Worm (Caenorhabditis elegans) whole organism, late embryonic: ENCODE data around the gene cest-5.2.

Experiments used
- F13H6.1 ChIP-seq: sonication (generic microtip); optimal IDR thresholded peaks from 2 replicates; lab custom pipeline; 2016; ENCODE audit warnings: missing genetic modification characterization, missing compliant biosample characterization
- K02D7.2 ChIP-seq: sonication (generic microtip); optimal IDR thresholded peaks from 2 replicates; lab custom pipeline; 2017; ENCODE audit warnings: mild to moderate bottlenecking, missing genetic modification characterization, missing compliant biosample characterization
- K09A11.1 ChIP-seq: sonication (generic microtip); optimal IDR thresholded peaks from 2 replicates; lab custom pipeline; 2017; ENCODE audit warnings: antibody characterized with exemption, mild to moderate bottlenecking, missing genetic modification characterization, missing compliant biosample characterization; ENCODE audit not compliant: insufficient read depth
- ama-1 ChIP-seq: fragments of 150-350 bp; optimal IDR thresholded peaks from 2 replicates; lab custom pipeline; 2014
- ceh-18 ChIP-seq: sonication (generic microtip); optimal IDR thresholded peaks from 2 replicates; lab custom pipeline; 2016; ENCODE audit warnings: missing genetic modification characterization, missing compliant biosample characterization
- ceh-22 ChIP-seq: sonication (generic microtip); optimal IDR thresholded peaks from 2 replicates; lab custom pipeline; 2017; ENCODE audit warnings: missing biosample characterization, missing genetic modification characterization
- ceh-30 ChIP-seq: fragments of 150-350 bp; optimal IDR thresholded peaks from 2 replicates; lab custom pipeline; 2014; ENCODE audit warnings: missing biosample characterization, missing genetic modification characterization
- ceh-31 ChIP-seq: sonication (generic microtip); optimal IDR thresholded peaks from 2 replicates; lab custom pipeline; 2016; ENCODE audit warnings: missing genetic modification characterization, missing compliant biosample characterization
- ceh-34 ChIP-seq: sonication (generic microtip); optimal IDR thresholded peaks from 2 replicates; lab custom pipeline; 2016; ENCODE audit warnings: mild to moderate bottlenecking, missing genetic modification characterization, missing compliant biosample characterization
- ceh-45 ChIP-seq: fragments of 200-800 bp; sonication (Bioruptor generic); IDR thresholded peaks from 2 replicates; pipeline ENCODE4 v1.3.6; 2022; ENCODE audit warnings: missing genetic modification reagents, missing genetic modification characterization, missing compliant biosample characterization
- che-1 ChIP-seq: sonication (generic microtip); optimal IDR thresholded peaks from 2 replicates; lab custom pipeline; 2016; ENCODE audit warnings: mild to moderate bottlenecking, missing genetic modification characterization, missing compliant biosample characterization
- dve-1 ChIP-seq: sonication (generic microtip); optimal IDR thresholded peaks from 2 replicates; lab custom pipeline; 2017; ENCODE audit warnings: antibody characterized with exemption, mild to moderate bottlenecking, missing genetic modification characterization, missing compliant biosample characterization
- ets-4 ChIP-seq: sonication (generic microtip); optimal IDR thresholded peaks from 2 replicates; lab custom pipeline; 2016; ENCODE audit warnings: missing genetic modification characterization, missing compliant biosample characterization
- fkh-10 ChIP-seq: fragments of 150-350 bp; optimal IDR thresholded peaks from 2 replicates; lab custom pipeline; 2014; ENCODE audit warnings: missing biosample characterization, missing genetic modification reagents, missing genetic modification characterization
- fkh-6 ChIP-seq: sonication (generic microtip); optimal IDR thresholded peaks from 2 replicates; lab custom pipeline; 2016; ENCODE audit warnings: missing genetic modification characterization, missing compliant biosample characterization
- gmeb-2 ChIP-seq: sonication (generic microtip); optimal IDR thresholded peaks from 2 replicates; lab custom pipeline; 2016; ENCODE audit warnings: missing genetic modification characterization, inconsistent platforms, missing compliant biosample characterization
- hlh-15 ChIP-seq: sonication (generic microtip); optimal IDR thresholded peaks from 2 replicates; lab custom pipeline; 2016; ENCODE audit warnings: missing genetic modification characterization, missing compliant biosample characterization
- lim-6 ChIP-seq: sonication (generic microtip); optimal IDR thresholded peaks from 2 replicates; lab custom pipeline; 2016; ENCODE audit warnings: missing genetic modification characterization, missing compliant biosample characterization
- lin-11 ChIP-seq: fragments of 200-800 bp; sonication (Bioruptor generic); optimal IDR thresholded peaks from 2 replicates; lab custom pipeline; 2018; ENCODE audit warnings: mild to moderate bottlenecking, missing genetic modification characterization, missing compliant biosample characterization
- madf-2 ChIP-seq: sonication (generic microtip); optimal IDR thresholded peaks from 2 replicates; lab custom pipeline; 2017; ENCODE audit warnings: missing genetic modification characterization, missing compliant biosample characterization
- nfya-1 ChIP-seq: sonication (generic microtip); optimal IDR thresholded peaks from 2 replicates; lab custom pipeline; 2017; ENCODE audit warnings: missing genetic modification characterization, mild to moderate bottlenecking, missing compliant biosample characterization, antibody characterized with exemption, moderate library complexity
- nhr-11 ChIP-seq: fragments of 150-350 bp; optimal IDR thresholded peaks from 2 replicates; lab custom pipeline; 2014; ENCODE audit warnings: missing biosample characterization, missing genetic modification characterization
- nhr-232 ChIP-seq: sonication (generic microtip); optimal IDR thresholded peaks from 2 replicates; lab custom pipeline; 2016; ENCODE audit warnings: missing genetic modification characterization, missing compliant biosample characterization
- npax-4 ChIP-seq: sonication (generic microtip); optimal IDR thresholded peaks from 2 replicates; lab custom pipeline; 2016; ENCODE audit warnings: missing genetic modification characterization, missing compliant biosample characterization
- pax-1 ChIP-seq: fragments of 150-350 bp; optimal IDR thresholded peaks from 2 replicates; lab custom pipeline; 2014; ENCODE audit warnings: missing biosample characterization, missing genetic modification characterization
- pha-4 ChIP-seq: fragments of 150-350 bp; optimal IDR thresholded peaks from 2 replicates; lab custom pipeline; 2018; ENCODE audit warnings: missing biosample characterization, missing genetic modification reagents, missing genetic modification characterization
- pqm-1 ChIP-seq: sonication (generic microtip); optimal IDR thresholded peaks from 2 replicates; lab custom pipeline; 2016; ENCODE audit warnings: missing genetic modification characterization, missing compliant biosample characterization
- pros-1 ChIP-seq: fragments of 150-350 bp; optimal IDR thresholded peaks from 2 replicates; lab custom pipeline; 2014; ENCODE audit warnings: missing biosample characterization, missing genetic modification reagents, missing genetic modification characterization
- ref-2 ChIP-seq: sonication (generic microtip); optimal IDR thresholded peaks from 2 replicates; lab custom pipeline; 2016; ENCODE audit warnings: missing genetic modification characterization, missing compliant biosample characterization
- rnt-1 ChIP-seq: sonication (generic microtip); optimal IDR thresholded peaks from 2 replicates; lab custom pipeline; 2016; ENCODE audit warnings: missing genetic modification characterization, missing compliant biosample characterization
- sdc-2 ChIP-seq: sonication (generic microtip); optimal IDR thresholded peaks from 2 replicates; lab custom pipeline; 2016; ENCODE audit warnings: missing genotype, missing genetic modification characterization, missing compliant biosample characterization
- tbx-2 ChIP-seq: sonication (generic microtip); optimal IDR thresholded peaks from 2 replicates; lab custom pipeline; 2016; ENCODE audit warnings: missing genetic modification characterization, missing compliant biosample characterization
- ttx-3 ChIP-seq: sonication (generic microtip); optimal IDR thresholded peaks from 2 replicates; lab custom pipeline; 2016; ENCODE audit warnings: missing genetic modification reagents, missing genetic modification characterization, missing compliant biosample characterization
- unc-55 ChIP-seq: sonication (generic microtip); optimal IDR thresholded peaks from 2 replicates; lab custom pipeline; 2017; ENCODE audit warnings: missing biosample characterization, missing genetic modification reagents, missing genetic modification characterization
- zip-5 ChIP-seq: sonication (generic microtip); optimal IDR thresholded peaks from 2 replicates; lab custom pipeline; 2016; ENCODE audit warnings: missing genetic modification characterization, missing compliant biosample characterization
- ztf-16 ChIP-seq: sonication (generic microtip); optimal IDR thresholded peaks from 2 replicates; lab custom pipeline; 2017; ENCODE audit warnings: missing genetic modification characterization, missing compliant biosample characterization

Gene cest-5.2

DNA sequence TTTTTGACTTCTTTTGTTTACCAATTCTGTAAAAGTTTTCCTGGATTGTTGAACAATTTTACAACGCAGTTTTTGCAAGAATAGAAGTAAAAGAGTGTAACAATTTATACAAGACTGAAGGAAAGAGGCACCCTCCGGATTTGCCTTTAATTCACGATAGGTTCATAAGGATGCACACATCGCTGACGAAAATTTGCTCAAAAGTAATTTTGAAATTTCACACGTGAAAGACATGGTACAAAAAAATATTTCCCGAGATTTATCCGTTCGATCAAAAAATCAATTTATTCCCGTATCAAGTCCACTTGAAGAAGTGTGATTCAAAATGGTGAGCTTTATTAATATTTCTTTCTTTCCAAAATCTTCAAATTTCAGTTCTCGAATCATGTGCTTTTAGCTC lies 49.8 kb downstream of the cest-5.2 start, which contains the start of gene C43G2.3:
Gene C43G2.3 (plus strand): TSS at position 301 of the 400 bp plus-strand sequence.
- TF ChIP-seq K02D7.2 (tag; lab: Kevin White, UChicago) (no peak), dve-1 (tag; lab: Kevin White, UChicago) (no peak), zip-5 (no peak), ttx-3 (tag; lab: Kevin White, UChicago) (no peak), sdc-2 (tag; lab: Kevin White, UChicago) (no peak), madf-2 (tag; lab: Kevin White, UChicago) (no peak), ama-1 (lab: Kevin White, UChicago) (no peak), pax-1 (tag; lab: Kevin White, UChicago) (no peak), nhr-232 (tag; lab: Kevin White, UChicago) (no peak), ets-4 (tag; lab: Kevin White, UChicago) (no peak), ceh-45 (GFP tag; lab: Robert Waterston, UW) (no peak), fkh-10 (no peak), nhr-11 (no peak), pqm-1 (no peak), pha-4 (tag; lab: Kevin White, UChicago) (no peak), unc-55 (GFP tag; lab: Kevin White, UChicago) (no peak)

DNA sequence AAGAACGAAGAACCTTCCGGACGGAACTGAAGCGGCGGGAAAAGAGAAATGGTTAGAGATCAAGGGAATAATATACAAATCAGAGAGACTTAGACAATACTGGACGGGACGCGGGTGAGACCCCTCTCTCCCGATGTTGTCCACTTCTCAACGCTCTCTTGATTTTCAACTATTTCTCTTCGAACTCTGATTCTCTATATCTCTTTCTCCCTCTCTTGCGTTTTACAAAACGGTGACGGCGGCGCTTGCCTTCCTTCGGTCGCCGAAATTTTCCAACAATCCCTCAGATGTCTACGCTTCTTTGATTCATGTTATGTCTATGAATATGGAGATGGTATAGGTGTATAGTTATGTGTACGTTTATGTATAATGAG lies 51.0 kb downstream of the cest-5.2 start:
- peak; percentile 54 for TF ChIP-seq tbx-2 (tag; lab: Kevin White, UChicago)
- TF ChIP-seq npax-4 (tag; lab: Kevin White, UChicago): no peak
- TF ChIP-seq gmeb-2 (tag; lab: Kevin White, UChicago): no peak
- TF ChIP-seq ceh-22 (tag; lab: Kevin White, UChicago): peak; percentile 29
- TF ChIP-seq pros-1 (tag; lab: Kevin White, UChicago): peak; percentile 32
- TF ChIP-seq lim-6 (tag; lab: Kevin White, UChicago): no peak
- TF ChIP-seq ets-4 (tag; lab: Kevin White, UChicago): peak; percentile 50
- peak; percentile 15 for TF ChIP-seq unc-55 (GFP tag; lab: Kevin White, UChicago)
- peak; percentile 55 for TF ChIP-seq ceh-34 (tag; lab: Kevin White, UChicago)
- TF ChIP-seq ztf-16: no peak
- TF ChIP-seq che-1: no peak
- TF ChIP-seq fkh-6 (tag; lab: Kevin White, UChicago): no peak
- peak; percentile 23 for TF ChIP-seq ceh-30 (tag; lab: Kevin White, UChicago)
- peak; percentile 25 for TF ChIP-seq F13H6.1 (tag; lab: Kevin White, UChicago)
- TF ChIP-seq pax-1 (tag; lab: Kevin White, UChicago): peak; percentile 50
- TF ChIP-seq rnt-1 (tag; lab: Kevin White, UChicago): peak; percentile 86
- no peak for TF ChIP-seq hlh-15 (tag; lab: Kevin White, UChicago)
- no peak for TF ChIP-seq nhr-11
- TF ChIP-seq madf-2 (tag; lab: Kevin White, UChicago): no peak
- TF ChIP-seq nfya-1 (tag; lab: Kevin White, UChicago): peak; percentile 57
- TF ChIP-seq ceh-18 (tag; lab: Kevin White, UChicago): peak; percentile 17
- TF ChIP-seq K09A11.1 (tag; lab: Kevin White, UChicago): no peak
- no peak for TF ChIP-seq zip-5
- peak; percentile 70 for TF ChIP-seq ceh-31 (tag; lab: Kevin White, UChicago)
- TF ChIP-seq ref-2 (tag; lab: Kevin White, UChicago): peak; percentile 39

DNA sequence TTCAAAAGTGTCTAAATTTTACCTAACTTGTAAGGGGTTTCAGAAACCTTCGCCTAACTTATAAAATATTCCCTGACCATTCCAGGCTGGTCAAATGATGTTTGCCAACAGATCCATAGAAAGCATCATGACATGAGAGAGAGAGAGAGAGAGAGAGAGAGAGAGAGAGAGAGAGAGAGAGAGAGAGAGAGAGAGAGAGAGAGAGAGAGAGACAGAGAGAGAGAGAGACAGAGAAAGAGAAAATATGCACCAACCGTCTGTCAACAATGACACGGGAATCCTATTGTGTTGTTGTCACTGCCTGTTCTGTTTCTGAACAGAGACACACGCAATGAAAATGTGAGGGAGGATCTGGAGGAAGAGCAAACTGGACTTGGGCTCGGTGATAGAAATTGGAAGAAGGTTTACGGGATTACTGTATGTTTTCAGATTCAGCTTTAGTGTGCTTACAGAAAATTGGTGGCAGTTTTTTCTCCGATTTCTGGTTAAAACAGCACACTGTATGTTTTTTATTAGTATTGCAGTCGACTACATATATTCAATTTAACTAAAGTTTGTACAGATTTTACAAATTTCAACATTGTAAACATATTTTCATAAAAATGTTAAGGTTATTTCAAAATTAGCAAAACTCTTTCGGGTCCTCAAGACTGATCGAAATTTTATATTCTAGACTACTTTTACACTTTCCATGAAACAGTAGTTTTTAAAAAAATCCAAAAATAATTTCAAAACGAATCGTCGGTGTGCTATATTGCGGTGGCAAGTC lies 51.6 kb downstream of the cest-5.2 start:
- TF ChIP-seq pha-4 (tag; lab: Kevin White, UChicago) (no peak), dve-1 (tag; lab: Kevin White, UChicago) (peak; percentile 59), lin-11 (tag; lab: Kevin White, UChicago) (peak; percentile 9)
- TF ChIP-seq, all 69 proteins: peak for 2
